Worm (Caenorhabditis elegans) whole organism, midembryonic: ENCODE results near the gene Y48A6B.3.

ENCODE experiments used
- med-1 ChIP-seq: sonication (generic microtip); optimal IDR thresholded peaks from 2 replicates; lab custom pipeline; 2017; ENCODE audit warnings: missing genetic modification characterization, mild to moderate bottlenecking, missing compliant biosample characterization, antibody characterized with exemption, missing genetic modification reagents; ENCODE audit not compliant: insufficient read depth
- ztf-23 ChIP-seq: fragments of 200-800 bp; sonication (Bioruptor generic); IDR thresholded peaks from 2 replicates; pipeline ENCODE4 v1.3.6; 2022; ENCODE audit warnings: missing genetic modification reagents, missing genetic modification characterization, missing compliant biosample characterization

- no peak for TF ChIP-seq med-1
- TF ChIP-seq ztf-23 (GFP tag; lab: Robert Waterston, UW) = no peak
These were observed 2.6 kb downstream of the Y48A6B.3 start for ce11 chrIII:11010597-11010996.
